Worm (Caenorhabditis elegans): Measurements from ENCODE around the gene rcd-1.

The rcd-1 gene

DNA sequence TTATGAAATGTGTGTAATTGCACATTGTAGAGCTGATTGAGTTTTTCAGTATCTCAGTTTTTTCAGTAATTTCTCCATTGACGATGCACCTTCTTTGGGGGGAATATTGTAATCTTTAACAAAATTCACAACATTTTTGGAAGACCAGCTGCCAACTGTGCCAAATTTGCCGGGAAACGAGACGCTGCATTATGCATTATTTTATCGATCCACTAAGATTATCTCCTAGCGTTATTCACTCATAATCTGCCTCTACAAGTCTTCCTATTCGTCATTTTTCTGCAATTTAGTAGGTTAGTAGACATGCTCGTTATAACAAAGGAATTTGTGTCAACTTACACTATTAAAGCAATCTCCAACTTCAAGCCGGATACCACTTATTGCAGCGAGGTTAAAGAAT lies 22.0 kb upstream of the rcd-1 start, which contains the start of the genes sdz-12 and bath-31:
Gene sdz-12 (minus strand): TSS at position 101 of the 400 bp plus-strand sequence.
Gene bath-31 (plus strand): TSS at position 251 of the 400 bp plus-strand sequence.
- TF ChIP-seq pag-3 (tag; optimal IDR thresholded peaks at IDR 0.05; ENCODE audit: borderline replicate concordance) (no peak), fax-1 (tag; optimal IDR thresholded peaks at IDR 0.05) (no peak), hlh-6 (tag; optimal IDR thresholded peaks at IDR 0.05) (no peak), fkh-6 (tag; optimal IDR thresholded peaks at IDR 0.05) (no peak), Y22D7AL.16 (tag; optimal IDR thresholded peaks at IDR 0.05) (no peak), sox-2 (GFP tag; IDR thresholded peaks at IDR 0.05) (no peak), pax-1 (tag; optimal IDR thresholded peaks at IDR 0.05) (no peak), ahr-1 (tag; optimal IDR thresholded peaks at IDR 0.05) (no peak), sox-4 (tag; optimal IDR thresholded peaks at IDR 0.05) (no peak), C08G9.2 (tag; optimal IDR thresholded peaks at IDR 0.05) (no peak), hlh-13 (GFP tag; optimal IDR thresholded peaks at IDR 0.05) (no peak), nhr-11 (tag; optimal IDR thresholded peaks at IDR 0.05) (no peak), odd-2 (tag; optimal IDR thresholded peaks at IDR 0.05) (no peak), unc-42 (tag; optimal IDR thresholded peaks at IDR 0.05) (no peak), ceh-45 (GFP tag; IDR thresholded peaks at IDR 0.05) (no peak), pha-2 (tag; optimal IDR thresholded peaks at IDR 0.05) (no peak), unc-55 (GFP tag; optimal IDR thresholded peaks at IDR 0.05) (no peak), tbx-7 (tag; optimal IDR thresholded peaks at IDR 0.05) (no peak), ama-1 (optimal IDR thresholded peaks at IDR 0.05) (no peak), pat-9 (tag; optimal IDR thresholded peaks at IDR 0.05) (no peak)

DNA sequence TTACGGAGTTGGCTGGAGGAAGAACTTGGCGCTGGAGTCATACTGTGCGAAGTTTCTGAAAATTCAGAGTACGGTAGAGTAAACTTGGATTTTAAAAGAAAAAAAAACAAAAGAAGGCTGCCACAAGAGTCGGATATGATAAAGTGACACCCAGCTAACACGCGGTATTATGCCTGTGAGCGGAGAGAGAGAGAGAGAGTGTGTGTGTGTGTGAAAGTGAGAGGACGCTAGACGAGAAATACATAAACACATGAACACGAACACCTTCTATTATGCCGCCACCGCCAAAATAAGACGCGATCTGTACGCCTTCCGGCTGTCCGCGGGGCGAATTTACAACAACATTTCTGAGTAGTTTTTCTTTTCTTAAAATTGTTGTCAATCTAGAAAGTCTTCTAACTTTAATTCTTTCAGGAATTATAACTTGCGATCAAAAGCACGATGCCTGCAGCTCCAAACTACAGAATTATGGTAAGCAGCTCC lies 16.8 kb upstream of the rcd-1 start, which contains the start of gene F12E12.6:
Gene F12E12.6 (minus strand): TSS at position 51 of the 483 bp plus-strand sequence.
- TF ChIP-seq ceh-18 (tag; optimal IDR thresholded peaks at IDR 0.05) (no peak), fax-1 (tag; optimal IDR thresholded peaks at IDR 0.05) (no peak), ceh-14 (tag; optimal IDR thresholded peaks at IDR 0.05) (no peak), nhr-11 (tag; optimal IDR thresholded peaks at IDR 0.05) (no peak), syd-9 (tag; optimal IDR thresholded peaks at IDR 0.05) (no peak), ceh-22 (tag; optimal IDR thresholded peaks at IDR 0.05) (no peak), ceh-30 (tag; optimal IDR thresholded peaks at IDR 0.05) (no peak), pat-9 (tag; optimal IDR thresholded peaks at IDR 0.05) (no peak), ceh-48 (tag; optimal IDR thresholded peaks at IDR 0.05) (no peak), lim-6 (tag; optimal IDR thresholded peaks at IDR 0.05) (no peak), hlh-15 (tag; optimal IDR thresholded peaks at IDR 0.05) (no peak), K02D7.2 (tag; optimal IDR thresholded peaks at IDR 0.05) (no peak), dmd-4 (tag; optimal IDR thresholded peaks at IDR 0.05; ENCODE audit: borderline replicate concordance) (no peak), ceh-34 (tag; optimal IDR thresholded peaks at IDR 0.05) (no peak), ttx-3 (tag; optimal IDR thresholded peaks at IDR 0.05) (no peak), ref-2 (tag; optimal IDR thresholded peaks at IDR 0.05) (no peak), eyg-1 (tag; optimal IDR thresholded peaks at IDR 0.05) (no peak)

DNA sequence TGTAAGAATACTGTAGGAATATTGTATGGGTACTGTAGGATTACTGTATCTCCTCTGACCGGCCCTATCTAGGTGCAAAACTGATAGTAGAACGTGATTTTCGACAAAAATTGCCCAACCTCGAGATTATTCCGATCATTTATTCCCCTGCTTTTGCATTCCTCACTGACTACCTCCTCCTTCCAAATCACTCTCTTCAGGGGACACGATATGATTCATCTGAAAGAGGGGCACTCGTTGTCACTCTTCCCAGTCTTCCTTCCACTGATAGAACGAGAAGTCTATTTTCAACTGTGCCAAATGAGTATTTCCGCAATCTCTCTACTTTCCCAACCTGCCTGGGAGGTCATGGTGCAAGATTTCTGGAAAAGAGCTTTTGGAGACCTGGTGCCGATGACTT lies 14.1 kb upstream of the rcd-1 start, which contains the start of gene F12E12.2:
Gene F12E12.2 (plus strand): TSS at position 301 of the 400 bp plus-strand sequence.
- TF ChIP-seq unc-86 (tag; optimal IDR thresholded peaks at IDR 0.05) (no peak), ceh-2 (tag; optimal IDR thresholded peaks at IDR 0.05) (no peak), fkh-10 (GFP tag; optimal IDR thresholded peaks at IDR 0.05) (no peak), ceh-31 (tag; optimal IDR thresholded peaks at IDR 0.05) (no peak), ets-4 (tag; optimal IDR thresholded peaks at IDR 0.05) (no peak), sox-2 (GFP tag; IDR thresholded peaks at IDR 0.05) (no peak), ceh-48 (tag; optimal IDR thresholded peaks at IDR 0.05) (no peak), sdc-2 (tag; optimal IDR thresholded peaks at IDR 0.05) (no peak), syd-9 (tag; optimal IDR thresholded peaks at IDR 0.05) (no peak), hlh-6 (tag; optimal IDR thresholded peaks at IDR 0.05) (no peak), hlh-30 (tag; optimal IDR thresholded peaks at IDR 0.05; ENCODE audit: insufficient read depth) (no peak), elt-4 (tag; optimal IDR thresholded peaks at IDR 0.05) (no peak), tbx-2 (tag; optimal IDR thresholded peaks at IDR 0.05) (no peak), C08G9.2 (tag; optimal IDR thresholded peaks at IDR 0.05) (no peak), pat-9 (tag; optimal IDR thresholded peaks at IDR 0.05) (no peak)
